Worm (Caenorhabditis elegans): ENCODE data around the gene dhs-7.
A peak's percentile ranks its signal among the peaks of the same experiment; 100 is the strongest.

The dhs-7 gene

DNA sequence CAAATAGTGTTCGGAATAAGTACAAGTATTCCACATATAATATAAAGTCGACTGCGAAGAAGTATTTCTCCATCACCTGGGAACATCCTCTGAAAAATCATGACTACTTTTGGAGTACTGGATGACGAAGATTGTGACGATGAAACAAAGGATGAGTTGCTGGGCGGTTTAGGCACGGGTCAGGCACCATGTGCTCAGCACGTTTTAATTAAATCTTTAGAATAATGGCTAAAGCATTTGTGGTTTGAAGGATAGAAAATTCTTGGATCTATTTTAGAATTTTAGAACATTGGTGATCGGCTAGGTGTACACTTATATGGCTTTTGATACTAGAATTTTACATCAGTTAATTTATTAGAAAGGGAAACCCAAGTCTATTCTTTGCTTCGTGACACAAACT lies 21.1 kb downstream of the dhs-7 start, which contains the start of gene C27H5.6:
Gene C27H5.6 (minus strand): TSS at position 101 of the 400 bp plus-strand sequence.
- TF ChIP-seq B0019.2 (GFP tag; conservative IDR thresholded peaks at IDR 0.05) (no peak), ets-4 (GFP tag; optimal IDR thresholded peaks at IDR 0.05) (no peak), atf-7 (tag; optimal IDR thresholded peaks at IDR 0.05) (no peak), lir-1 (GFP tag; conservative IDR thresholded peaks at IDR 0.05) (no peak), ztf-28 (GFP tag; IDR thresholded peaks at IDR 0.05) (no peak), snpc-1.1 (tag; optimal IDR thresholded peaks at IDR 0.05; ENCODE audit: insufficient read depth) (no peak), snpc-4 (GFP tag; optimal IDR thresholded peaks at IDR 0.05) (no peak), snpc-4 (tag; optimal IDR thresholded peaks at IDR 0.05) (no peak), ama-1 (optimal IDR thresholded peaks at IDR 0.05) (no peak), ama-1 (GFP tag; optimal IDR thresholded peaks at IDR 0.05) (no peak), Y56A3A.18 (GFP tag; IDR thresholded peaks at IDR 0.05) (no peak), F37B4.10 (GFP tag; IDR thresholded peaks at IDR 0.05) (no peak), C17E4.6 (GFP tag; IDR thresholded peaks at IDR 0.05) (no peak), snpc-1.3 (tag; optimal IDR thresholded peaks at IDR 0.05; ENCODE audit: insufficient read depth) (no peak)

DNA sequence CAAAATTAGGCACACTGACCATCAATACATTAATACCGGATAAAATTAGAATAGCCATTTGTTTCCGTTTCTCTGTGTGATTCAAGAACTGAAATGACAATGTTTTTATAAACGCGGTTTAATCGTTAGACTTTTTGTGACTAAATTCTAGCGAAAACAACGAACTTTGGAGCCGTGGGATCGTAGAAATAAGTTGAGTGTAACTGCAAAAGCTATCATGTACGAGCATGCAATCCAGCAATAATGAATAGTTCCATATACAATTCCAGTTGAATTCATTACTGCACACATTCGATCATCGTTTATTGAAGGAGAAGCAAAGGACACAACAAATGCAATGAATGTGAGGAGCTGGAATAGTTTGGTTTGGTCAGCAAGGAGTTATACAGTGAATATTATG lies 22.1 kb downstream of the dhs-7 start:
- no peak for TF ChIP-seq lsy-27 (tag; optimal IDR thresholded peaks at IDR 0.05; ENCODE audit: borderline replicate concordance, insufficient read depth)
- TF ChIP-seq ztf-22 (GFP tag; optimal IDR thresholded peaks at IDR 0.05): no peak
- no peak for TF ChIP-seq bed-2 (GFP tag; IDR thresholded peaks at IDR 0.05)
- TF ChIP-seq lin-26 (GFP tag; IDR thresholded peaks at IDR 0.05): no peak
- no peak for TF ChIP-seq F57A8.1 (GFP tag; optimal IDR thresholded peaks at IDR 0.05)
- TF ChIP-seq B0019.2 (GFP tag; conservative IDR thresholded peaks at IDR 0.05): no peak
- no peak for TF ChIP-seq F22D6.2 (tag; optimal IDR thresholded peaks at IDR 0.05)
- no peak for TF ChIP-seq ztf-6 (GFP tag; IDR thresholded peaks at IDR 0.05)
- TF ChIP-seq nhr-80 (tag; optimal IDR thresholded peaks at IDR 0.05): no peak
- no peak for TF ChIP-seq sptf-2 (GFP tag; optimal IDR thresholded peaks at IDR 0.05)
- no peak for TF ChIP-seq ceh-79 (tag; optimal IDR thresholded peaks at IDR 0.05)
- TF ChIP-seq T26A5.8 (tag; optimal IDR thresholded peaks at IDR 0.05): no peak
- TF ChIP-seq Y53F4B.3 (GFP tag; IDR thresholded peaks at IDR 0.05): no peak
- TF ChIP-seq nhr-27 (tag; optimal IDR thresholded peaks at IDR 0.05): no peak
- no peak for TF ChIP-seq ceh-40 (GFP tag; IDR thresholded peaks at IDR 0.05)
- TF ChIP-seq snpc-1.1 (tag; optimal IDR thresholded peaks at IDR 0.05; ENCODE audit: insufficient read depth): no peak
- TF ChIP-seq mxl-1 (tag; optimal IDR thresholded peaks at IDR 0.05): no peak

DNA sequence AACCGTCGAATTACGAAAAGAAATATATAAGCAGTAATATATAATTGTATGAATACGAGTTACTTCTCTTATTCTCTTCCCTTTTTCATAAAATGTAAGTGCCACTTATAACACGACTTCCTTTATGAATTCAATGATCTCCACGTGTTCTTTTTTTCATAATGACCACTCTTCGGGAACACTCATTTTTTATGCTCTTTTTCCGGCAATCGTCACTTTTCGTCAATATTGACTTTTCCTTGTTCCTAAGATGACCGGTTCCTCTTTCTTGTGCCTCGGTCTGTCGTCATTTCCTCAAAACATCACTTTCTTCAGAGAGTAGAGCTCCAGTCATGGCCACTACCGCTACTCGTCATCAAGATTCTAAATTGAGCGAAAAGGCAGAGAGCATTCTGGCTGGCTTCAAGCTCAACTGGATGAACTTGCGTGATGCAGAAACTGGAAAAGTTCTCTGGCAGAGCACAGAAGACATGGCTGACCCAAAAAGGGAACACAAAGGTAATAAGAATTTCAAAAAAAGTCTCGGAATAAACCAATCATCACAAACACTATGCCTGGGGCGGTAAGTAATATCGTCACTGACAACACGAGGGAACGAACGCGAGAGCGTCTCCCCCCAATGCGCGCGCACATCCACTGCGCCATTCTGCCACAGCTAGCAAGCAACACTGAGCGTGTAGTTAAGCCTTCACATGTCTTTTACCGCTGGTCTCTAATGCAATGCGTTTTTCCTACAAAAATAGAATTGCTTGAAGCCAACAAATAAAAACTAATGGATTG lies 24.6 kb downstream of the dhs-7 start, which contains the start of gene pdl-1:
Gene pdl-1 (plus strand): TSS at position 309 of the 780 bp plus-strand sequence.
- TF ChIP-seq chd-7 (tag; optimal IDR thresholded peaks at IDR 0.05): peak; percentile 86
- no peak for TF ChIP-seq pha-4 (tag; optimal IDR thresholded peaks at IDR 0.05)
- peak; percentile 78 for TF ChIP-seq lin-54 (GFP tag; optimal IDR thresholded peaks at IDR 0.05)
- TF ChIP-seq mxl-1 (tag; optimal IDR thresholded peaks at IDR 0.05): peak; percentile 75
- TF ChIP-seq sdz-38 (tag; optimal IDR thresholded peaks at IDR 0.05): no peak
- TF ChIP-seq madf-6 (GFP tag; IDR thresholded peaks at IDR 0.05): peak; percentile 73; the same call in 1 of the 2 replicates
- TF ChIP-seq ccch-3 (GFP tag; optimal IDR thresholded peaks at IDR 0.05): no peak
- TF ChIP-seq F23B12.7 (tag; optimal IDR thresholded peaks at IDR 0.05; ENCODE audit: insufficient read depth): peak; percentile 54
- TF ChIP-seq K11D2.4 (GFP tag; IDR thresholded peaks at IDR 0.05): peak; percentile 71; the same call in 1 of the 2 replicates
- TF ChIP-seq nhr-179 (tag; optimal IDR thresholded peaks at IDR 0.05): peak; percentile 77
- TF ChIP-seq gei-17 (GFP tag; optimal IDR thresholded peaks at IDR 0.05): peak; percentile 39
- peak; percentile 66 for TF ChIP-seq mcd-1 (GFP tag; IDR thresholded peaks at IDR 0.05)
- peak; percentile 91 for TF ChIP-seq ceh-40 (GFP tag; IDR thresholded peaks at IDR 0.05)
- peak; percentile 94 for TF ChIP-seq egl-44 (GFP tag; IDR thresholded peaks at IDR 0.05)
- TF ChIP-seq snpc-1.1 (tag; optimal IDR thresholded peaks at IDR 0.05; ENCODE audit: insufficient read depth): peak; percentile 59
- peak; percentile 59 for TF ChIP-seq B0035.1 (tag; optimal IDR thresholded peaks at IDR 0.05)
- peak; percentile 88 for TF ChIP-seq pbrm-1 (GFP tag; IDR thresholded peaks at IDR 0.05)
- peak; percentile 47; the same call in 1 of the 2 replicates for TF ChIP-seq F33H1.4 (GFP tag; IDR thresholded peaks at IDR 0.05)
- no peak for TF ChIP-seq ceh-58 (GFP tag; IDR thresholded peaks at IDR 0.05)
- 0 out of 2 replicates have a peak, but pooled peaks have one; percentile 37 for TF ChIP-seq nhr-120 (GFP tag; IDR thresholded peaks at IDR 0.05)

Data from whole organism, young adult.